Worm (Caenorhabditis elegans) whole organism, L3 larva: ENCODE results near the gene C17G10.1.

Experiments
- ZK546.5 ChIP-seq: sonication (generic microtip); optimal IDR thresholded peaks from 2 replicates; lab custom pipeline; 2017; ENCODE audit warnings: missing biosample characterization, missing genetic modification characterization
- aly-2 ChIP-seq: fragments of 150-350 bp; optimal IDR thresholded peaks from 2 replicates; lab custom pipeline; 2014; ENCODE audit warnings: missing biosample characterization, missing genetic modification characterization
- ama-1 ChIP-seq: fragments of 150-350 bp; optimal IDR thresholded peaks from 2 replicates; lab custom pipeline; 2018
- ceh-16 ChIP-seq: sonication (generic microtip); optimal IDR thresholded peaks from 2 replicates; lab custom pipeline; 2017; ENCODE audit warnings: missing biosample characterization, missing genetic modification characterization
- ceh-28 ChIP-seq: fragments of 150-350 bp; optimal IDR thresholded peaks from 2 replicates; lab custom pipeline; 2014; ENCODE audit warnings: missing biosample characterization, missing genetic modification reagents, missing genetic modification characterization
- ceh-9 ChIP-seq: sonication (generic microtip); optimal IDR thresholded peaks from 2 replicates; lab custom pipeline; 2018; ENCODE audit warnings: missing biosample characterization, missing genetic modification characterization
- egl-27 ChIP-seq: sonication (generic microtip); optimal IDR thresholded peaks from 4 replicates; lab custom pipeline; 2017; ENCODE audit warnings: missing biosample characterization, missing genetic modification reagents, missing genetic modification characterization
- egl-5 ChIP-seq: fragments of 150-350 bp; optimal IDR thresholded peaks from 2 replicates; lab custom pipeline; 2017; ENCODE audit warnings: missing biosample characterization, missing genetic modification reagents, missing genetic modification characterization, inconsistent platforms
- elt-1 ChIP-seq: fragments of 150-350 bp; optimal IDR thresholded peaks from 2 replicates; lab custom pipeline; 2014; ENCODE audit warnings: missing biosample characterization, missing genetic modification characterization
- elt-2 ChIP-seq: sonication (generic microtip); optimal IDR thresholded peaks from 2 replicates; lab custom pipeline; 2016; ENCODE audit warnings: missing genetic modification reagents, mild to moderate bottlenecking, missing genetic modification characterization, missing compliant biosample characterization
- elt-3 ChIP-seq, 3 experiments: fragments of 150-350 bp in 1 of 3; sonication (generic microtip) in 2 of 3; optimal IDR thresholded peaks; 2 replicates in 2 of 3; 4 replicates in 1 of 3; lab custom pipeline; 2014 to 2017; ENCODE audit warnings: missing biosample characterization in 3 of 3, missing genetic modification characterization in 3 of 3
- fkh-10 ChIP-seq: sonication (generic microtip); optimal IDR thresholded peaks from 2 replicates; lab custom pipeline; 2017; ENCODE audit warnings: missing biosample characterization, missing genetic modification reagents, missing genetic modification characterization
- fkh-2 ChIP-seq: fragments of 150-350 bp; optimal IDR thresholded peaks from 2 replicates; lab custom pipeline; 2014; ENCODE audit warnings: missing biosample characterization, missing genetic modification reagents, missing genetic modification characterization
- fos-1 ChIP-seq: fragments of 150-350 bp; optimal IDR thresholded peaks from 2 replicates; lab custom pipeline; 2014; ENCODE audit warnings: missing biosample characterization, missing genetic modification characterization
- hmg-11 ChIP-seq: sonication (generic microtip); optimal IDR thresholded peaks from 2 replicates; lab custom pipeline; 2016; ENCODE audit warnings: missing genetic modification characterization, missing compliant biosample characterization
- jun-1 ChIP-seq: fragments of 150-350 bp; optimal IDR thresholded peaks from 2 replicates; lab custom pipeline; 2014; ENCODE audit warnings: missing biosample characterization, missing genetic modification reagents, missing genetic modification characterization
- lin-15B ChIP-seq: fragments of 150-350 bp; optimal IDR thresholded peaks from 2 replicates; lab custom pipeline; 2014; ENCODE audit warnings: missing biosample characterization, missing genetic modification characterization
- lsy-12 ChIP-seq: sonication (generic microtip); optimal IDR thresholded peaks from 2 replicates; lab custom pipeline; 2016; ENCODE audit warnings: mild to moderate bottlenecking, missing genetic modification characterization, missing compliant biosample characterization
- mdl-1 ChIP-seq: fragments of 150-350 bp; optimal IDR thresholded peaks from 2 replicates; lab custom pipeline; 2014; ENCODE audit warnings: missing biosample characterization, missing genetic modification characterization
- mml-1 ChIP-seq: fragments of 150-350 bp; sonication (generic microtip); optimal IDR thresholded peaks from 3 replicates; lab custom pipeline; 2014; ENCODE audit warnings: missing biosample characterization, missing genetic modification characterization
- nhr-11 ChIP-seq: fragments of 150-350 bp; optimal IDR thresholded peaks from 2 replicates; lab custom pipeline; 2014; ENCODE audit warnings: missing biosample characterization, missing genetic modification characterization
- nhr-23 ChIP-seq: fragments of 150-350 bp; optimal IDR thresholded peaks from 2 replicates; lab custom pipeline; 2014; ENCODE audit warnings: missing biosample characterization, missing genetic modification reagents, missing genetic modification characterization
- nhr-25 ChIP-seq: sonication (generic microtip); optimal IDR thresholded peaks from 2 replicates; lab custom pipeline; 2017; ENCODE audit warnings: missing biosample characterization, missing genetic modification characterization
- nhr-28 ChIP-seq: fragments of 150-350 bp; optimal IDR thresholded peaks from 2 replicates; lab custom pipeline; 2014; ENCODE audit warnings: missing biosample characterization, missing genetic modification characterization
- nhr-43 ChIP-seq: sonication (generic microtip); optimal IDR thresholded peaks from 2 replicates; lab custom pipeline; 2016; ENCODE audit warnings: mild to moderate bottlenecking, missing genetic modification characterization, missing compliant biosample characterization; ENCODE audit not compliant: poor library complexity, severe bottlenecking
- nhr-67 ChIP-seq: fragments of 150-350 bp; optimal IDR thresholded peaks from 2 replicates; lab custom pipeline; 2014; ENCODE audit warnings: missing biosample characterization, missing genetic modification characterization
- nhr-76 ChIP-seq: fragments of 150-350 bp; sonication (generic microtip); optimal IDR thresholded peaks from 5 replicates; lab custom pipeline; 2014; ENCODE audit warnings: missing biosample characterization, missing genetic modification characterization
- nhr-77 ChIP-seq: fragments of 150-350 bp; optimal IDR thresholded peaks from 2 replicates; lab custom pipeline; 2014; ENCODE audit warnings: missing biosample characterization, missing genetic modification characterization
- pha-4 ChIP-seq: fragments of 150-350 bp; optimal IDR thresholded peaks from 2 replicates; lab custom pipeline; 2014; ENCODE audit warnings: missing biosample characterization, missing genetic modification reagents, missing genetic modification characterization
- pqm-1 ChIP-seq: fragments of 150-350 bp; optimal IDR thresholded peaks from 2 replicates; lab custom pipeline; 2017; ENCODE audit warnings: missing biosample characterization, missing genetic modification characterization, inconsistent platforms
- sea-2 ChIP-seq: fragments of 150-350 bp; sonication (generic microtip); optimal IDR thresholded peaks from 4 replicates; lab custom pipeline; 2014; ENCODE audit warnings: missing biosample characterization, missing genetic modification reagents, missing genetic modification characterization
- skn-1 ChIP-seq: fragments of 150-350 bp; optimal IDR thresholded peaks from 2 replicates; lab custom pipeline; 2014; ENCODE audit warnings: missing biosample characterization, missing genetic modification characterization
- snpc-4 ChIP-seq: fragments of 150-350 bp; optimal IDR thresholded peaks from 2 replicates; lab custom pipeline; 2014; ENCODE audit warnings: missing biosample characterization, missing genetic modification characterization
- tbx-2 ChIP-seq: sonication (generic microtip); optimal IDR thresholded peaks from 2 replicates; lab custom pipeline; 2016; ENCODE audit warnings: mild to moderate bottlenecking, missing genetic modification characterization, missing compliant biosample characterization
- unc-62 ChIP-seq: fragments of 150-350 bp; sonication (generic microtip); optimal IDR thresholded peaks from 4 replicates; lab custom pipeline; 2014; ENCODE audit warnings: missing biosample characterization, missing genetic modification reagents, missing genetic modification characterization
- ztf-4 ChIP-seq: fragments of 150-350 bp; optimal IDR thresholded peaks from 2 replicates; lab custom pipeline; 2014; ENCODE audit warnings: missing biosample characterization, missing genetic modification characterization

C17G10.1 gene

ce11 chrII:5578035-5578434 is 18.3 kb upstream of the C17G10.1 start, which contains the start of gene T25E4.1:
Gene T25E4.1 (plus strand): TSS chrII:5578335.
- TF ChIP-seq nhr-11 (tag; lab: Kevin White, UChicago) (no peak), mml-1 (no peak), nhr-77 (tag; lab: Kevin White, UChicago) (no peak), aly-2 (no peak), elt-2 (tag; lab: Kevin White, UChicago) (no peak), ztf-4 (no peak), skn-1 (no peak)

ce11 chrII:5578714-5579113 is 17.6 kb upstream of the C17G10.1 start:
- TF ChIP-seq sea-2 (no peak), nhr-67 (tag; lab: Kevin White, UChicago) (no peak), nhr-43 (tag; lab: Kevin White, UChicago) (no peak), ama-1 (lab: Kevin White, UChicago) (no peak), nhr-76 (no peak), nhr-25 (tag; lab: Kevin White, UChicago) (no peak), aly-2 (no peak), nhr-28 (tag; lab: Kevin White, UChicago) (no peak), egl-5 (no peak), snpc-4 (tag; lab: Kevin White, UChicago) (no peak), elt-2 (tag; lab: Kevin White, UChicago) (no peak), pqm-1 (tag; lab: Kevin White, UChicago) (no peak), fkh-10 (GFP tag; lab: Kevin White, UChicago) (no peak), tbx-2 (tag; lab: Kevin White, UChicago) (no peak), elt-3 (tag; optimal IDR thresholded peaks at IDR 0.05; lab: Kevin White, UChicago) (no peak), mdl-1 (no peak), nhr-77 (tag; lab: Kevin White, UChicago) (no peak), ceh-28 (no peak), ztf-4 (no peak)
- TF ChIP-seq, all 47 proteins: peak for 0

- TF ChIP-seq skn-1 (no peak), pha-4 (tag; lab: Kevin White, UChicago) (peak; percentile 58), ceh-16 (tag; lab: Kevin White, UChicago) (no peak)
These were observed 17.1 kb upstream of the C17G10.1 start for ce11 chrII:5579236-5579635.

- TF ChIP-seq jun-1 (no peak), fkh-2 (no peak), egl-27 (tag; lab: Kevin White, UChicago) (no peak), mml-1 (no peak), aly-2 (no peak), snpc-4 (tag; lab: Kevin White, UChicago) (no peak), pha-4 (tag; lab: Kevin White, UChicago) (no peak), tbx-2 (tag; lab: Kevin White, UChicago) (no peak), elt-2 (tag; lab: Kevin White, UChicago) (no peak), elt-1 (tag; lab: Kevin White, UChicago) (no peak), ztf-4 (no peak), sea-2 (no peak)
These were observed 14.0 kb upstream of the C17G10.1 start, which contains the start of gene T25E4.2 for ce11 chrII:5582309-5582708. Gene T25E4.2 (minus strand): TSS chrII:5582409.

- TF ChIP-seq pqm-1 (tag; lab: Kevin White, UChicago), result peak; percentile 97
- peak; percentile 100 for TF ChIP-seq elt-2 (tag; lab: Kevin White, UChicago)
- peak; percentile 52 for TF ChIP-seq jun-1
- TF ChIP-seq fkh-10 (GFP tag; lab: Kevin White, UChicago), result no peak
- TF ChIP-seq fos-1 (tag; lab: Kevin White, UChicago), result no peak
- peak; percentile 65 for TF ChIP-seq pha-4 (tag; lab: Kevin White, UChicago)
- TF ChIP-seq unc-62, result no peak
- no peak for TF ChIP-seq lsy-12 (tag; lab: Kevin White, UChicago)
- TF ChIP-seq egl-5, result no peak
- no peak for TF ChIP-seq nhr-77 (tag; lab: Kevin White, UChicago)
- peak; percentile 13 for TF ChIP-seq snpc-4 (tag; lab: Kevin White, UChicago)
- TF ChIP-seq ZK546.5 (tag; lab: Kevin White, UChicago), result no peak
- no peak for TF ChIP-seq nhr-11 (tag; lab: Kevin White, UChicago)
- no peak for TF ChIP-seq nhr-23 (tag; lab: Kevin White, UChicago)
- TF ChIP-seq hmg-11 (tag; lab: Kevin White, UChicago), result no peak
- TF ChIP-seq fkh-2, result no peak
- no peak for TF ChIP-seq ceh-9 (tag; lab: Kevin White, UChicago)
- TF ChIP-seq ceh-28, result no peak
- TF ChIP-seq lin-15B, result no peak
- TF ChIP-seq, all 47 proteins: peak for 5
These were observed 10.6 kb upstream of the C17G10.1 start, which contains the start of gene lys-8 for ce11 chrII:5585788-5586187. Gene lys-8 (plus strand): TSS chrII:5586178.
